Worm (Caenorhabditis elegans) whole organism, young adult: ENCODE data around the gene C17H12.3.

Source experiments
- B0261.1 ChIP-seq: sonication (generic microtip); optimal IDR thresholded peaks from 2 replicates; lab custom pipeline; 2016; ENCODE audit warnings: mild to moderate bottlenecking, missing genetic modification characterization, moderate library complexity, missing compliant biosample characterization
- B0336.3 ChIP-seq: fragments of 200-800 bp; sonication (Bioruptor generic); IDR thresholded peaks from 2 replicates; pipeline ENCODE4 v1.3.6; 2022; ENCODE audit warnings: missing genetic modification characterization, missing compliant biosample characterization
- F10E7.11 ChIP-seq: sonication (generic microtip); optimal IDR thresholded peaks from 2 replicates; lab custom pipeline; 2017; ENCODE audit warnings: mild to moderate bottlenecking, missing genetic modification characterization, moderate library complexity, missing compliant biosample characterization
- F33H1.4 ChIP-seq: fragments of 200-800 bp; sonication (Bioruptor generic); IDR thresholded peaks from 2 replicates; pipeline ENCODE4 v1.3.6; 2022; ENCODE audit warnings: missing genetic modification reagents, missing genetic modification characterization, missing compliant biosample characterization
- F39B2.1 ChIP-seq: fragments of 200-800 bp; sonication (Bioruptor generic); IDR thresholded peaks from 2 replicates; pipeline ENCODE4 v1.3.6; 2022; ENCODE audit warnings: missing genetic modification reagents, missing genetic modification characterization, missing compliant biosample characterization
- F49E8.2 ChIP-seq: sonication (generic microtip); optimal IDR thresholded peaks from 3 replicates; lab custom pipeline; 2017; ENCODE audit warnings: missing genetic modification characterization, mild to moderate bottlenecking, missing compliant biosample characterization, antibody characterized with exemption, moderate library complexity; ENCODE audit not compliant: insufficient read depth
- K11D2.4 ChIP-seq: fragments of 200-800 bp; sonication (Bioruptor generic); IDR thresholded peaks from 2 replicates; pipeline ENCODE4 v1.3.6; 2022; ENCODE audit warnings: missing genetic modification reagents, missing genetic modification characterization, missing compliant biosample characterization
- T07F8.4 ChIP-seq: sonication (generic microtip); optimal IDR thresholded peaks from 2 replicates; lab custom pipeline; 2016; ENCODE audit warnings: mild to moderate bottlenecking, missing genetic modification characterization, moderate library complexity, missing compliant biosample characterization
- Y56A3A.18 ChIP-seq: fragments of 200-800 bp; sonication (Bioruptor generic); IDR thresholded peaks from 2 replicates; pipeline ENCODE4 v1.3.6; 2022; ENCODE audit warnings: missing genetic modification reagents, missing genetic modification characterization, missing compliant biosample characterization
- Y95B8A.8 ChIP-seq: fragments of 200-800 bp; sonication (Bioruptor generic); IDR thresholded peaks from 2 replicates; pipeline ENCODE4 v1.3.6; 2022; ENCODE audit warnings: missing genetic modification reagents, missing genetic modification characterization, missing compliant biosample characterization
- akir-1 ChIP-seq: fragments of 200-800 bp; sonication (Bioruptor generic); optimal IDR thresholded peaks from 2 replicates; lab custom pipeline; 2018; ENCODE audit warnings: mild to moderate bottlenecking, missing genetic modification characterization, moderate library complexity, missing compliant biosample characterization
- ama-1 ChIP-seq, 3 experiments: fragments of 150-350 bp in 1 of 3; sonication (generic microtip) in 2 of 3; optimal IDR thresholded peaks; 2 replicates each; lab custom pipeline; 2014 to 2018; ENCODE audit warnings: missing biosample characterization in 2 of 3, missing genetic modification characterization in 2 of 3, missing genetic modification reagents in 2 of 3
- atf-7 ChIP-seq: sonication (generic microtip); optimal IDR thresholded peaks from 2 replicates; lab custom pipeline; 2017; ENCODE audit warnings: mild to moderate bottlenecking, missing genetic modification characterization, missing compliant biosample characterization
- attf-3 ChIP-seq: fragments of 200-800 bp; sonication (Bioruptor generic); conservative IDR thresholded peaks from 2 replicates; pipeline ENCODE4 v1.3.6; 2022; ENCODE audit warnings: missing genetic modification reagents, missing genetic modification characterization, missing compliant biosample characterization
- bed-1 ChIP-seq: fragments of 200-800 bp; sonication (Bioruptor generic); IDR thresholded peaks from 2 replicates; pipeline ENCODE4 v1.3.6; 2022; ENCODE audit warnings: missing genetic modification reagents, missing genetic modification characterization, missing compliant biosample characterization
- cebp-1 ChIP-seq, 2 experiments: fragments of 200-800 bp in 1 of 2; sonication (Bioruptor generic) in 1 of 2; sonication (generic microtip) in 1 of 2; IDR thresholded peaks in 1 of 2; optimal IDR thresholded peaks in 1 of 2; 2 replicates each; pipeline versions ENCODE4 v1.3.6 to Lab custom; 2017 to 2022; ENCODE audit warnings: missing compliant biosample characterization in 2 of 2, missing genetic modification characterization in 2 of 2, mild to moderate bottlenecking in 1 of 2, missing genetic modification reagents in 1 of 2, moderate library complexity in 1 of 2
- cebp-2 ChIP-seq: fragments of 200-800 bp; sonication (Bioruptor generic); IDR thresholded peaks from 2 replicates; pipeline ENCODE4 v1.3.6; 2022; ENCODE audit warnings: missing genetic modification characterization, missing compliant biosample characterization
- ceh-100 ChIP-seq: fragments of 200-800 bp; sonication (Bioruptor generic); IDR thresholded peaks from 2 replicates; pipeline ENCODE4 v1.3.6; 2022; ENCODE audit warnings: missing genetic modification reagents, missing genetic modification characterization, missing compliant biosample characterization
- ceh-58 ChIP-seq: fragments of 200-800 bp; sonication (Bioruptor generic); IDR thresholded peaks from 2 replicates; pipeline ENCODE4 v1.3.6; 2022; ENCODE audit warnings: missing genetic modification characterization, missing compliant biosample characterization
- die-1 ChIP-seq: sonication (generic microtip); optimal IDR thresholded peaks from 2 replicates; lab custom pipeline; 2016; ENCODE audit warnings: missing genotype, mild to moderate bottlenecking, missing genetic modification characterization, missing compliant biosample characterization
- efl-1 ChIP-seq: fragments of 150-350 bp; optimal IDR thresholded peaks from 2 replicates; lab custom pipeline; 2014; ENCODE audit warnings: missing biosample characterization, missing genetic modification reagents, missing genetic modification characterization
- egl-18 ChIP-seq: fragments of 200-800 bp; sonication (Bioruptor generic); IDR thresholded peaks from 2 replicates; pipeline ENCODE4 v1.3.6; 2022; ENCODE audit warnings: missing genetic modification reagents, missing genetic modification characterization, missing compliant biosample characterization
- egl-44 ChIP-seq: fragments of 200-800 bp; sonication (Bioruptor generic); IDR thresholded peaks from 2 replicates; pipeline ENCODE4 v1.3.6; 2022; ENCODE audit warnings: missing genetic modification reagents, missing genetic modification characterization, missing compliant biosample characterization
- ets-4 ChIP-seq: fragments of 200-800 bp; sonication (Bioruptor generic); optimal IDR thresholded peaks from 2 replicates; lab custom pipeline; 2018; ENCODE audit warnings: mild to moderate bottlenecking, missing genetic modification characterization, missing compliant biosample characterization
- hlh-12 ChIP-seq: sonication (generic microtip); optimal IDR thresholded peaks from 2 replicates; lab custom pipeline; 2016; ENCODE audit warnings: missing genetic modification characterization, missing compliant biosample characterization
- hmg-1.2 ChIP-seq: fragments of 200-800 bp; sonication (Bioruptor generic); IDR thresholded peaks from 2 replicates; pipeline ENCODE4 v1.3.6; 2022; ENCODE audit warnings: missing genetic modification reagents, missing genetic modification characterization, missing compliant biosample characterization
- hmg-20 ChIP-seq: fragments of 200-800 bp; sonication (Bioruptor generic); IDR thresholded peaks from 2 replicates; pipeline ENCODE4 v1.3.6; 2022; ENCODE audit warnings: missing genetic modification reagents, missing genetic modification characterization, missing compliant biosample characterization
- let-526 ChIP-seq: fragments of 200-800 bp; sonication (Bioruptor generic); IDR thresholded peaks from 2 replicates; pipeline ENCODE4 v1.3.6; 2022; ENCODE audit warnings: missing genetic modification reagents, missing genetic modification characterization, missing compliant biosample characterization
- let-607 ChIP-seq, 2 experiments: fragments of 200-800 bp in 1 of 2; sonication (Bioruptor generic) in 1 of 2; sonication (generic microtip) in 1 of 2; optimal IDR thresholded peaks; 2 replicates each; lab custom pipeline; 2016 to 2018; ENCODE audit warnings: mild to moderate bottlenecking in 2 of 2, missing compliant biosample characterization in 2 of 2, missing genetic modification characterization in 2 of 2, moderate library complexity in 2 of 2, missing genotype in 1 of 2
- lin-54 ChIP-seq: fragments of 200-800 bp; sonication (Bioruptor generic); optimal IDR thresholded peaks from 2 replicates; lab custom pipeline; 2018; ENCODE audit warnings: mild to moderate bottlenecking, missing genetic modification characterization, missing compliant biosample characterization
- lir-1 ChIP-seq: fragments of 200-800 bp; sonication (Bioruptor generic); conservative IDR thresholded peaks from 2 replicates; pipeline ENCODE4 v1.3.6; 2022; ENCODE audit warnings: missing genetic modification reagents, missing genetic modification characterization, missing compliant biosample characterization
- lsl-1 ChIP-seq: fragments of 200-800 bp; sonication (Bioruptor generic); optimal IDR thresholded peaks from 2 replicates; lab custom pipeline; 2018; ENCODE audit warnings: mild to moderate bottlenecking, missing genetic modification characterization, moderate library complexity, missing compliant biosample characterization
- mcd-1 ChIP-seq: fragments of 200-800 bp; sonication (Bioruptor generic); IDR thresholded peaks from 2 replicates; pipeline ENCODE4 v1.3.6; 2022; ENCODE audit warnings: missing genetic modification reagents, missing genetic modification characterization, missing compliant biosample characterization
- mel-28 ChIP-seq: sonication (generic microtip); optimal IDR thresholded peaks from 2 replicates; lab custom pipeline; 2016; ENCODE audit warnings: borderline replicate concordance, mild to moderate bottlenecking, missing genetic modification characterization, missing compliant biosample characterization
- nfyb-1 ChIP-seq: fragments of 200-800 bp; sonication (Bioruptor generic); IDR thresholded peaks from 2 replicates; pipeline ENCODE4 v1.3.6; 2022; ENCODE audit warnings: missing genetic modification reagents, missing genetic modification characterization, missing compliant biosample characterization
- nhr-120 ChIP-seq: fragments of 200-800 bp; sonication (Bioruptor generic); IDR thresholded peaks from 2 replicates; pipeline ENCODE4 v1.3.6; 2022; ENCODE audit warnings: missing genetic modification characterization, missing compliant biosample characterization
- rcor-1 ChIP-seq: fragments of 200-800 bp; sonication (Bioruptor generic); IDR thresholded peaks from 2 replicates; pipeline ENCODE4 v1.3.6; 2022; ENCODE audit warnings: missing genetic modification reagents, missing genetic modification characterization, missing compliant biosample characterization
- repo-1 ChIP-seq: sonication (generic microtip); optimal IDR thresholded peaks from 2 replicates; lab custom pipeline; 2017; ENCODE audit warnings: mild to moderate bottlenecking, missing genetic modification characterization, missing compliant biosample characterization
- sea-2 ChIP-seq: fragments of 200-800 bp; sonication (Bioruptor generic); IDR thresholded peaks from 2 replicates; pipeline ENCODE4 v1.3.6; 2022; ENCODE audit warnings: missing genetic modification characterization, missing compliant biosample characterization
- snpc-1.3 ChIP-seq: sonication (generic microtip); optimal IDR thresholded peaks from 2 replicates; lab custom pipeline; 2017; ENCODE audit warnings: missing genetic modification characterization, mild to moderate bottlenecking, missing compliant biosample characterization, antibody characterized with exemption, moderate library complexity, missing genotype, missing genetic modification reagents; ENCODE audit not compliant: insufficient read depth
- snpc-4 ChIP-seq, 5 experiments: fragments of 150-350 bp in 1 of 5; sonication (generic microtip) in 4 of 5; optimal IDR thresholded peaks; 2 replicates each; lab custom pipeline; 2014 to 2018; ENCODE audit warnings: missing genetic modification characterization in 5 of 5, missing biosample characterization in 3 of 5, antibody characterized with exemption in 2 of 5, mild to moderate bottlenecking in 2 of 5, missing compliant biosample characterization in 2 of 5, missing genotype in 2 of 5, moderate library complexity in 2 of 5, missing genetic modification reagents in 1 of 5
- sptf-2 ChIP-seq: fragments of 200-800 bp; sonication (Bioruptor generic); optimal IDR thresholded peaks from 2 replicates; lab custom pipeline; 2018; ENCODE audit warnings: mild to moderate bottlenecking, missing genetic modification characterization, missing compliant biosample characterization
- tbx-9 ChIP-seq: sonication (generic microtip); optimal IDR thresholded peaks from 2 replicates; lab custom pipeline; 2016; ENCODE audit warnings: borderline replicate concordance, missing genetic modification characterization, inconsistent platforms, missing compliant biosample characterization
- unc-130 ChIP-seq: sonication (generic microtip); optimal IDR thresholded peaks from 2 replicates; lab custom pipeline; 2016; ENCODE audit warnings: missing genetic modification reagents, missing genetic modification characterization, missing compliant biosample characterization
- ztf-22 ChIP-seq: fragments of 200-800 bp; sonication (Bioruptor generic); optimal IDR thresholded peaks from 2 replicates; lab custom pipeline; 2018; ENCODE audit warnings: mild to moderate bottlenecking, missing genetic modification characterization, moderate library complexity, missing compliant biosample characterization
- ztf-3 ChIP-seq: fragments of 200-800 bp; sonication (Bioruptor generic); optimal IDR thresholded peaks from 2 replicates; lab custom pipeline; 2018; ENCODE audit warnings: mild to moderate bottlenecking, missing genetic modification characterization, missing compliant biosample characterization

The C17H12.3 gene

ce11 chrIV:6789950-6790349, 5.5 kb downstream of the C17H12.3 start (continued):
- TF ChIP-seq snpc-4 (GFP tag; optimal IDR thresholded peaks at IDR 0.05; lab: Kevin White, UChicago) (peak; percentile 60), snpc-4 (tag; optimal IDR thresholded peaks at IDR 0.05; lab: Kevin White, UChicago) (peak in 2 of 4 experiments; percentile 61 to 65), lsl-1 (GFP tag; lab: Kevin White, UChicago) (peak; percentile 94), egl-44 (GFP tag; lab: Robert Waterston, UW) (no peak), F49E8.2 (tag; lab: Kevin White, UChicago) (peak; percentile 34), die-1 (no peak), ama-1 (optimal IDR thresholded peaks at IDR 0.05; lab: Kevin White, UChicago) (no peak), ama-1 (GFP tag; optimal IDR thresholded peaks at IDR 0.05; lab: Kevin White, UChicago) (no peak), F39B2.1 (no peak), egl-18 (GFP tag; lab: Robert Waterston, UW) (no peak), Y56A3A.18 (no peak), lir-1 (GFP tag; lab: Robert Waterston, UW) (no peak), snpc-1.3 (no peak), Y95B8A.8 (GFP tag; lab: Robert Waterston, UW) (no peak), F10E7.11 (tag; lab: Kevin White, UChicago) (no peak), cebp-1 (GFP tag; IDR thresholded peaks at IDR 0.05; lab: Robert Waterston, UW) (no peak), cebp-1 (tag; optimal IDR thresholded peaks at IDR 0.05; lab: Kevin White, UChicago) (no peak), unc-130 (GFP tag; lab: Kevin White, UChicago) (no peak), bed-1 (GFP tag; lab: Robert Waterston, UW) (no peak), efl-1 (GFP tag; lab: Kevin White, UChicago) (peak; percentile 36), sptf-2 (GFP tag; lab: Kevin White, UChicago) (no peak), K11D2.4 (no peak), hlh-12 (no peak), sea-2 (GFP tag; lab: Robert Waterston, UW) (no peak), ztf-3 (GFP tag; lab: Kevin White, UChicago) (no peak), repo-1 (tag; lab: Kevin White, UChicago) (no peak)
- TF ChIP-seq, all 124 proteins: peak for 14

ce11 chrIV:6785873-6786272, 9.6 kb downstream of the C17H12.3 start:
- TF ChIP-seq tbx-9 (tag; lab: Kevin White, UChicago) (no peak), mcd-1 (peak; percentile 64), F49E8.2 (tag; lab: Kevin White, UChicago) (no peak), ets-4 (GFP tag; lab: Kevin White, UChicago) (no peak), let-526 (no peak), lin-54 (GFP tag; lab: Kevin White, UChicago) (peak; percentile 44), nfyb-1 (GFP tag; lab: Robert Waterston, UW) (0 out of 2 replicates have a peak, but pooled peaks have one; percentile 35), attf-3 (GFP tag; lab: Robert Waterston, UW) (no peak), rcor-1 (GFP tag; lab: Robert Waterston, UW) (no peak), repo-1 (tag; lab: Kevin White, UChicago) (peak; percentile 42), ceh-58 (GFP tag; lab: Robert Waterston, UW) (no peak), cebp-2 (GFP tag; lab: Robert Waterston, UW) (0 out of 2 replicates have a peak, but pooled peaks have one; percentile 57), hmg-20 (no peak), T07F8.4 (tag; lab: Kevin White, UChicago) (no peak), atf-7 (tag; lab: Kevin White, UChicago) (no peak), nhr-120 (no peak), akir-1 (GFP tag; lab: Kevin White, UChicago) (no peak), mel-28 (tag; lab: Kevin White, UChicago) (no peak), bed-1 (GFP tag; lab: Robert Waterston, UW) (no peak), let-607 (tag; optimal IDR thresholded peaks at IDR 0.05; lab: Kevin White, UChicago) (peak; percentile 33 to 70), B0336.3 (GFP tag; lab: Robert Waterston, UW) (peak; percentile 17; the same call in 1 of the 2 replicates), B0261.1 (tag; lab: Kevin White, UChicago) (no peak), hmg-1.2 (GFP tag; lab: Robert Waterston, UW) (peak; percentile 96), ztf-22 (GFP tag; lab: Kevin White, UChicago) (no peak), hlh-12 (no peak), F33H1.4 (GFP tag; lab: Robert Waterston, UW) (no peak), ceh-100 (GFP tag; lab: Robert Waterston, UW) (no peak)
